Worm (Caenorhabditis elegans) whole organism, midembryonic: ENCODE data around the gene mvk-1.

ENCODE experiments used
- cog-1 ChIP-seq: sonication (generic microtip); optimal IDR thresholded peaks from 2 replicates; lab custom pipeline; 2016; ENCODE audit warnings: missing genetic modification characterization, missing compliant biosample characterization
- ref-1 ChIP-seq: fragments of 200-800 bp; sonication (Bioruptor generic); conservative IDR thresholded peaks from 2 replicates; pipeline ENCODE4 v1.3.6; 2022; ENCODE audit warnings: missing genetic modification reagents, missing genetic modification characterization, missing compliant biosample characterization
- ztf-29 ChIP-seq: fragments of 200-800 bp; sonication (Bioruptor generic); IDR thresholded peaks from 2 replicates; pipeline ENCODE4 v1.3.6; 2022; ENCODE audit warnings: missing genetic modification reagents, missing genetic modification characterization, missing compliant biosample characterization

DNA sequence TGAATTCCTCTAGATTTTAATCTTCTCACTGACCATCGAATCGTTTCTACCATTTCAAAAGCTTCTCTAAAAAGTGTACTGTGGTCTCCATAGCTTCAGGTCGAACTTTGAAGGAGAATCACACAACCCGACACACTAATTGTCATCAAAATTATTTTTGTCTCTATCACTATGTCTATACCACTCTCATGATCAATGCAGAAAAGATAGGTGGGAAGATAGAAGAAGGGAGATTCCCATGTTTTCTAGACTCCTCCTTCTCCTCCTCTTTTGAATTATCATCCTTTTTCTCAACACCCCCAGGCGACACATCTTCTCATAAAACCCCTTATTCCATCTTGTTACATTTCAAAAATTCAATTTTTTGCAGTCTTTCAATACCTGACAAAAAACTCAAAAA is 9.8 kb upstream of the mvk-1 start, which contains the start of gene Y42G9A.3:
- no peak for TF ChIP-seq cog-1 (tag; lab: Kevin White, UChicago)
- no peak for TF ChIP-seq ref-1 (GFP tag; lab: Robert Waterston, UW)
- TF ChIP-seq ztf-29 (GFP tag; lab: Robert Waterston, UW) = no peak
